Fruit fly (Drosophila melanogaster): Measurements from ENCODE around the gene CG31342.

Gene CG31342

dm6 chr3R:12982167-12982981 lies 3.5 kb upstream of the CG31342 start (continued):
- TF ChIP-seq GATAe (GFP tag; conservative IDR thresholded peaks at IDR 0.05) (no peak), Dek (tag; optimal IDR thresholded peaks at IDR 0.05) (peak; percentile 82), ac (GFP tag; optimal IDR thresholded peaks at IDR 0.05) (no peak), CG3838 (GFP tag; optimal IDR thresholded peaks at IDR 0.05) (no peak), CG11085 (GFP tag; IDR thresholded peaks at IDR 0.05) (no peak), Dad (GFP tag; optimal IDR thresholded peaks at IDR 0.05) (no peak), peb (GFP tag; IDR thresholded peaks at IDR 0.05) (no peak), chm (GFP tag; IDR thresholded peaks at IDR 0.05) (no peak), CG4404 (GFP tag; IDR thresholded peaks at IDR 0.05) (no peak), CG10366 (GFP tag; IDR thresholded peaks at IDR 0.05) (peak; percentile 67), CG10431 (GFP tag; optimal IDR thresholded peaks at IDR 0.05) (no peak), Blimp-1 (GFP tag; optimal IDR thresholded peaks at IDR 0.05) (peak; percentile 38), onecut (GFP tag; IDR thresholded peaks at IDR 0.05) (peak; percentile 55; the same call in 1 of the 2 replicates), tna (GFP tag; IDR thresholded peaks at IDR 0.05; ENCODE audit: partially characterized antibody) (no peak), lmd (GFP tag; IDR thresholded peaks at IDR 0.05) (peak; percentile 65; the same call in 1 of the 2 replicates), D19B (GFP tag; optimal IDR thresholded peaks at IDR 0.05) (peak; percentile 47), yki (optimal IDR thresholded peaks at IDR 0.05) (no peak), CG17612 (GFP tag; IDR thresholded peaks at IDR 0.05) (0 out of 2 replicates have a peak, but pooled peaks have one; percentile 26), Max (GFP tag; optimal IDR thresholded peaks at IDR 0.05) (peak; percentile 47), pan (optimal IDR thresholded peaks at IDR 0.05) (no peak), pan (GFP tag; optimal IDR thresholded peaks at IDR 0.05 in 1 of 2, IDR thresholded peaks at IDR 0.05 in 1 of 2) (peak in 1 of 2 experiments; percentile 64), Scr (GFP tag; IDR thresholded peaks at IDR 0.05; ENCODE audit: partially characterized antibody) (peak; percentile 17; the same call in 1 of the 2 replicates), Mes4 (GFP tag; optimal IDR thresholded peaks at IDR 0.05) (no peak), CG32772 (GFP tag; IDR thresholded peaks at IDR 0.05) (peak; percentile 66), Ada2b (GFP tag; IDR thresholded peaks at IDR 0.05) (peak; percentile 59), Rx (GFP tag; IDR thresholded peaks at IDR 0.05) (peak; percentile 40; the same call in 1 of the 2 replicates), ken (GFP tag; IDR thresholded peaks at IDR 0.05) (no peak; the same call in 2 of the 3 replicates), stwl (tag; optimal IDR thresholded peaks at IDR 0.05) (peak; percentile 44), ro (GFP tag; IDR thresholded peaks at IDR 0.05) (no peak), NC2β (GFP tag; optimal IDR thresholded peaks at IDR 0.05) (peak; percentile 1), kni (GFP tag; optimal IDR thresholded peaks at IDR 0.05) (peak; percentile 29), Bdp1 (GFP tag; optimal IDR thresholded peaks at IDR 0.05) (no peak), Dfd (GFP tag; optimal IDR thresholded peaks at IDR 0.05) (no peak), Hr51 (GFP tag; optimal IDR thresholded peaks at IDR 0.05) (peak in 1 of 2 experiments; percentile 83), Meics (GFP tag; optimal IDR thresholded peaks at IDR 0.05) (peak; percentile 86), bigmax (GFP tag; optimal IDR thresholded peaks at IDR 0.05) (no peak), Sin3A (optimal IDR thresholded peaks at IDR 0.05) (no peak), CG2199 (GFP tag; IDR thresholded peaks at IDR 0.05) (no peak), CG12071 (GFP tag; optimal IDR thresholded peaks at IDR 0.05) (peak; percentile 36), CG17829 (tag; optimal IDR thresholded peaks at IDR 0.05) (peak; percentile 61), sob (GFP tag; IDR thresholded peaks at IDR 0.05) (peak; percentile 57; the same call in 1 of the 2 replicates), Fer2 (tag; optimal IDR thresholded peaks at IDR 0.05) (peak; percentile 5), unc-4 (GFP tag; IDR thresholded peaks at IDR 0.05; ENCODE audit: partially characterized antibody) (no peak), CG10147 (GFP tag; optimal IDR thresholded peaks at IDR 0.05) (peak; percentile 57), CG7556 (GFP tag; optimal IDR thresholded peaks at IDR 0.05) (peak; percentile 75), Six4 (GFP tag; optimal IDR thresholded peaks at IDR 0.05) (no peak), CG17912 (GFP tag; optimal IDR thresholded peaks at IDR 0.05) (no peak), Sox102F (GFP tag; optimal IDR thresholded peaks at IDR 0.05) (peak; percentile 75), CG12104 (GFP tag; optimal IDR thresholded peaks at IDR 0.05) (peak; percentile 41), CG1529 (GFP tag; optimal IDR thresholded peaks at IDR 0.05) (peak; percentile 18)
